Fruit fly (Drosophila melanogaster): Measurements from ENCODE around the gene CG18302.

The CG18302 gene

dm6 chr2L:10519225-10519624 is 14.9 kb upstream of the CG18302 start:
- peak; percentile 67 for TF ChIP-seq CG11294 (GFP tag; IDR thresholded peaks at IDR 0.05)
- TF ChIP-seq Gug (GFP tag; IDR thresholded peaks at IDR 0.05), result peak; percentile 63
- TF ChIP-seq CG11902 (GFP tag; optimal IDR thresholded peaks at IDR 0.05), result peak; percentile 85
- TF ChIP-seq Sox102F (GFP tag; optimal IDR thresholded peaks at IDR 0.05), result peak; percentile 90
- TF ChIP-seq CG3032 (tag; optimal IDR thresholded peaks at IDR 0.05), result peak; percentile 84
- TF ChIP-seq fkh (GFP tag; optimal IDR thresholded peaks at IDR 0.05), result no peak
- peak; percentile 52 for TF ChIP-seq fd85E (GFP tag; optimal IDR thresholded peaks at IDR 0.05)
- TF ChIP-seq CG6854 (GFP tag; optimal IDR thresholded peaks at IDR 0.05), result peak; percentile 64
- peak; percentile 67 for TF ChIP-seq Hr4 (GFP tag; optimal IDR thresholded peaks at IDR 0.05)
- TF ChIP-seq dsx (GFP tag; optimal IDR thresholded peaks at IDR 0.05; ENCODE audit: poor library complexity, severe bottlenecking), result peak; percentile 86
- peak; percentile 63 for TF ChIP-seq CG11762 (GFP tag; optimal IDR thresholded peaks at IDR 0.05; ENCODE audit: insufficient read depth)
- TF ChIP-seq Lpt (GFP tag; optimal IDR thresholded peaks at IDR 0.05), result peak; percentile 62
- TF ChIP-seq CG32006 (GFP tag; optimal IDR thresholded peaks at IDR 0.05), result peak; percentile 66
- peak; percentile 89 for TF ChIP-seq lz (GFP tag; optimal IDR thresholded peaks at IDR 0.05)
- TF ChIP-seq Smox (GFP tag; optimal IDR thresholded peaks at IDR 0.05), result peak; percentile 87
- peak; percentile 96 for TF ChIP-seq svp (GFP tag)
- TF ChIP-seq CG31627 (GFP tag; optimal IDR thresholded peaks at IDR 0.05), result peak; percentile 90
- TF ChIP-seq Blimp-1 (GFP tag; optimal IDR thresholded peaks at IDR 0.05), result peak; percentile 61
- peak; percentile 82 for TF ChIP-seq CG15336 (GFP tag; IDR thresholded peaks at IDR 0.05)
- peak; percentile 77 for TF ChIP-seq CG6808 (GFP tag; optimal IDR thresholded peaks at IDR 0.05)
- TF ChIP-seq spab (GFP tag; optimal IDR thresholded peaks at IDR 0.05), result peak; percentile 80
- peak; percentile 47 for TF ChIP-seq Eip93F (GFP tag; optimal IDR thresholded peaks at IDR 0.05)
- TF ChIP-seq dac (GFP tag; optimal IDR thresholded peaks at IDR 0.05), result no peak
- peak; percentile 85 for TF ChIP-seq CG8632 (GFP tag; optimal IDR thresholded peaks at IDR 0.05)
- peak; percentile 91 for TF ChIP-seq Hr39 (GFP tag; optimal IDR thresholded peaks at IDR 0.05)
- peak; percentile 85 for TF ChIP-seq OdsH (GFP tag; optimal IDR thresholded peaks at IDR 0.05)
- TF ChIP-seq vri (GFP tag; optimal IDR thresholded peaks at IDR 0.05), result peak; percentile 71
- peak; percentile 91 for TF ChIP-seq Sox14 (GFP tag; optimal IDR thresholded peaks at IDR 0.05)
- TF ChIP-seq eg (GFP tag; IDR thresholded peaks at IDR 0.05), result peak; percentile 86
- peak; percentile 17 to 72 for TF ChIP-seq salr (GFP tag; optimal IDR thresholded peaks at IDR 0.05)
- peak; percentile 88 for TF ChIP-seq CG10669 (GFP tag; optimal IDR thresholded peaks at IDR 0.05)
- TF ChIP-seq CG16779 (tag; optimal IDR thresholded peaks at IDR 0.05), result peak; percentile 58
- TF ChIP-seq CG9139 (GFP tag; optimal IDR thresholded peaks at IDR 0.05), result peak; percentile 63
- peak; percentile 81 for TF ChIP-seq net (GFP tag; optimal IDR thresholded peaks at IDR 0.05)
- peak; percentile 89 for TF ChIP-seq pdm3 (GFP tag; optimal IDR thresholded peaks at IDR 0.05)
- no peak for TF ChIP-seq Hr38 (GFP tag; optimal IDR thresholded peaks at IDR 0.05)
- peak; percentile 80 for TF ChIP-seq CG8319 (GFP tag; optimal IDR thresholded peaks at IDR 0.05)
- peak; percentile 24 for TF ChIP-seq CG4318 (GFP tag; optimal IDR thresholded peaks at IDR 0.05)
- peak; percentile 91 for TF ChIP-seq CG6792 (GFP tag; optimal IDR thresholded peaks at IDR 0.05)
- peak; percentile 77 for TF ChIP-seq Ets21C (GFP tag; optimal IDR thresholded peaks at IDR 0.05)
- peak; percentile 88 for TF ChIP-seq CG34406 (GFP tag; optimal IDR thresholded peaks at IDR 0.05)
- TF ChIP-seq CG1621 (tag; optimal IDR thresholded peaks at IDR 0.05), result peak; percentile 84
- peak; percentile 80 for TF ChIP-seq Sox15 (GFP tag; optimal IDR thresholded peaks at IDR 0.05)
- TF ChIP-seq CG6276 (GFP tag; optimal IDR thresholded peaks at IDR 0.05), result peak; percentile 67
- peak; percentile 87 for TF ChIP-seq Met (GFP tag; optimal IDR thresholded peaks at IDR 0.05)
- peak; percentile 98 for TF ChIP-seq Eip78C (GFP tag)
- peak; percentile 82 for TF ChIP-seq CG8119 (GFP tag; IDR thresholded peaks at IDR 0.05)
- peak; percentile 83 for TF ChIP-seq achi (GFP tag; optimal IDR thresholded peaks at IDR 0.05)
- peak; percentile 90 for TF ChIP-seq topi (GFP tag; optimal IDR thresholded peaks at IDR 0.05)
- peak; percentile 71 to 84 for TF ChIP-seq ss (GFP tag; optimal IDR thresholded peaks at IDR 0.05)
- peak; percentile 76 for TF ChIP-seq fd59A (GFP tag; optimal IDR thresholded peaks at IDR 0.05)
- peak; percentile 87 for TF ChIP-seq Eip75B (GFP tag; optimal IDR thresholded peaks at IDR 0.05)
